Worm (Caenorhabditis elegans) whole organism, mixed stage, embryonic: ENCODE measurements around the gene B0507.7.
"Not testable (repeated sequence)": the region's sequence is repeated elsewhere in the genome, so short reads cannot be mapped to it uniquely, and the experiment has no call there.

Source experiments
- M03D4.4 ChIP-seq: sonication (generic microtip); optimal IDR thresholded peaks from 2 replicates; lab custom pipeline; 2017; ENCODE audit warnings: mild to moderate bottlenecking, missing genetic modification characterization, missing compliant biosample characterization
- ceh-39 ChIP-seq: fragments of 150-350 bp; optimal IDR thresholded peaks from 2 replicates; lab custom pipeline; 2014; ENCODE audit warnings: missing biosample characterization, missing genetic modification characterization
- ceh-43 ChIP-seq: fragments of 200-800 bp; sonication (Bioruptor generic); optimal IDR thresholded peaks from 2 replicates; lab custom pipeline; 2018; ENCODE audit warnings: mild to moderate bottlenecking, missing genetic modification characterization, moderate library complexity, missing compliant biosample characterization
- ceh-83 ChIP-seq: fragments of 200-800 bp; sonication (Bioruptor generic); optimal IDR thresholded peaks from 2 replicates; lab custom pipeline; 2018; ENCODE audit warnings: mild to moderate bottlenecking, missing genetic modification characterization, missing compliant biosample characterization
- ces-1 ChIP-seq: fragments of 150-350 bp; optimal IDR thresholded peaks from 2 replicates; lab custom pipeline; 2014; ENCODE audit warnings: missing biosample characterization, missing genetic modification reagents, missing genetic modification characterization
- cnd-1 ChIP-seq: fragments of 200-800 bp; sonication (Bioruptor generic); optimal IDR thresholded peaks from 2 replicates; lab custom pipeline; 2018; ENCODE audit warnings: mild to moderate bottlenecking, missing genetic modification characterization, missing compliant biosample characterization
- drap-1 ChIP-seq: fragments of 200-800 bp; sonication (Bioruptor generic); optimal IDR thresholded peaks from 3 replicates; lab custom pipeline; 2018; ENCODE audit warnings: mild to moderate bottlenecking, missing genetic modification characterization, missing compliant biosample characterization
- elt-3 ChIP-seq: fragments of 150-350 bp; optimal IDR thresholded peaks from 2 replicates; lab custom pipeline; 2014; ENCODE audit warnings: missing biosample characterization, missing genetic modification characterization
- flh-1 ChIP-seq: fragments of 200-800 bp; sonication (Bioruptor generic); optimal IDR thresholded peaks from 2 replicates; lab custom pipeline; 2018; ENCODE audit warnings: mild to moderate bottlenecking, missing genetic modification characterization, moderate library complexity, missing compliant biosample characterization
- ham-2 ChIP-seq: fragments of 200-800 bp; sonication (Bioruptor generic); optimal IDR thresholded peaks from 2 replicates; lab custom pipeline; 2018; ENCODE audit warnings: mild to moderate bottlenecking, missing genetic modification characterization, missing compliant biosample characterization
- hlh-1 ChIP-seq: fragments of 150-350 bp; optimal IDR thresholded peaks from 2 replicates; lab custom pipeline; 2014; ENCODE audit warnings: missing biosample characterization, missing genetic modification reagents, missing genetic modification characterization
- lin-32 ChIP-seq: fragments of 200-800 bp; sonication (Bioruptor generic); optimal IDR thresholded peaks from 2 replicates; lab custom pipeline; 2018; ENCODE audit warnings: mild to moderate bottlenecking, missing genetic modification characterization, missing compliant biosample characterization
- lsy-2 ChIP-seq: fragments of 150-350 bp; optimal IDR thresholded peaks from 2 replicates; lab custom pipeline; 2014; ENCODE audit warnings: missing biosample characterization, missing genetic modification characterization
- mab-5 ChIP-seq: fragments of 150-350 bp; optimal IDR thresholded peaks from 2 replicates; lab custom pipeline; 2014; ENCODE audit warnings: missing biosample characterization, missing genetic modification characterization
- mls-2 ChIP-seq: sonication (generic microtip); optimal IDR thresholded peaks from 2 replicates; lab custom pipeline; 2016; ENCODE audit warnings: mild to moderate bottlenecking, missing genetic modification characterization, moderate library complexity, missing compliant biosample characterization
- nhr-12 ChIP-seq: fragments of 150-350 bp; optimal IDR thresholded peaks from 2 replicates; lab custom pipeline; 2014; ENCODE audit warnings: missing biosample characterization, missing genetic modification characterization
- nhr-2 ChIP-seq: fragments of 150-350 bp; optimal IDR thresholded peaks from 2 replicates; lab custom pipeline; 2014; ENCODE audit warnings: missing biosample characterization, missing genetic modification characterization
- nhr-237 ChIP-seq: fragments of 150-350 bp; optimal IDR thresholded peaks from 2 replicates; lab custom pipeline; 2014; ENCODE audit warnings: missing biosample characterization, missing genetic modification characterization
- nhr-28 ChIP-seq: fragments of 150-350 bp; optimal IDR thresholded peaks from 2 replicates; lab custom pipeline; 2014; ENCODE audit warnings: missing biosample characterization, missing genetic modification characterization
- nhr-76 ChIP-seq: sonication (generic microtip); optimal IDR thresholded peaks from 2 replicates; lab custom pipeline; 2017; ENCODE audit warnings: missing biosample characterization, missing genetic modification characterization
- pha-4 ChIP-seq: fragments of 150-350 bp; optimal IDR thresholded peaks from 2 replicates; lab custom pipeline; 2018; ENCODE audit warnings: missing biosample characterization, missing genetic modification reagents, missing genetic modification characterization
- sem-2 ChIP-seq: fragments of 200-800 bp; sonication (Bioruptor generic); optimal IDR thresholded peaks from 2 replicates; lab custom pipeline; 2018; ENCODE audit warnings: mild to moderate bottlenecking, missing genetic modification characterization, missing compliant biosample characterization
- snpc-4 ChIP-seq: fragments of 150-350 bp; optimal IDR thresholded peaks from 2 replicates; lab custom pipeline; 2014; ENCODE audit warnings: missing biosample characterization, missing genetic modification characterization
- sptf-1 ChIP-seq: sonication (generic microtip); optimal IDR thresholded peaks from 2 replicates; lab custom pipeline; 2017; ENCODE audit warnings: mild to moderate bottlenecking, missing genetic modification characterization, moderate library complexity, missing compliant biosample characterization
- tbx-8 ChIP-seq: fragments of 200-800 bp; sonication (Bioruptor generic); optimal IDR thresholded peaks from 2 replicates; lab custom pipeline; 2018; ENCODE audit warnings: mild to moderate bottlenecking, missing genetic modification characterization, moderate library complexity, missing compliant biosample characterization
- unc-39 ChIP-seq: fragments of 150-350 bp; optimal IDR thresholded peaks from 2 replicates; lab custom pipeline; 2014; ENCODE audit warnings: missing biosample characterization, missing genetic modification characterization
- unc-62 ChIP-seq: fragments of 150-350 bp; optimal IDR thresholded peaks from 2 replicates; lab custom pipeline; 2014; ENCODE audit warnings: missing biosample characterization, missing genetic modification reagents, missing genetic modification characterization
- zip-8 ChIP-seq: fragments of 150-350 bp; optimal IDR thresholded peaks from 2 replicates; lab custom pipeline; 2014; ENCODE audit warnings: missing biosample characterization, missing genetic modification characterization
- ztf-11 ChIP-seq: fragments of 150-350 bp; optimal IDR thresholded peaks from 2 replicates; lab custom pipeline; 2014; ENCODE audit warnings: missing biosample characterization, missing genetic modification characterization

The B0507.7 gene

ce11 chrV:8730991-8731390, 27.5 kb downstream of the B0507.7 start:
- TF ChIP-seq nhr-76 (no peak), pha-4 (tag; lab: Kevin White, UChicago) (no peak), ceh-83 (GFP tag; lab: Kevin White, UChicago) (no peak), ces-1 (GFP tag; lab: Kevin White, UChicago) (no peak), sptf-1 (tag; lab: Kevin White, UChicago) (no peak), M03D4.4 (tag; lab: Kevin White, UChicago) (no peak), sem-2 (no peak)

ce11 chrV:8729100-8729499, 29.4 kb downstream of the B0507.7 start, which contains the start of gene ZC196.5:
ZC196.5 (plus strand) TSS chrV:8729400.
- no peak for TF ChIP-seq cnd-1

- TF ChIP-seq nhr-2 (tag; lab: Kevin White, UChicago) (no peak), hlh-1 (tag; lab: Kevin White, UChicago) (no peak), ceh-43 (no peak), mls-2 (tag; lab: Kevin White, UChicago) (no peak), sem-2 (no peak), unc-62 (GFP tag; lab: Kevin White, UChicago) (no peak), ces-1 (GFP tag; lab: Kevin White, UChicago) (no peak), lsy-2 (tag; lab: Kevin White, UChicago) (no peak), M03D4.4 (tag; lab: Kevin White, UChicago) (no peak), mab-5 (tag; lab: Kevin White, UChicago) (no peak), ceh-39 (no peak), lin-32 (GFP tag; lab: Kevin White, UChicago) (no peak), snpc-4 (tag; lab: Kevin White, UChicago) (no peak), ham-2 (no peak), pha-4 (tag; lab: Kevin White, UChicago) (no peak), elt-3 (tag; lab: Kevin White, UChicago) (no peak), ceh-83 (GFP tag; lab: Kevin White, UChicago) (no peak), nhr-12 (tag; lab: Kevin White, UChicago) (no peak), zip-8 (tag; lab: Kevin White, UChicago) (no peak)
Measured at ce11 chrV:8727077-8727476, 31.4 kb downstream of the B0507.7 start, which contains the start of gene ZC196.9. ZC196.9 (minus strand) TSS chrV:8727177.

ce11 chrV:8726228-8726627, 32.3 kb downstream of the B0507.7 start, which contains the start of gene droe-8:
droe-8 (plus strand) TSS chrV:8726528.
- TF ChIP-seq pha-4 (tag; lab: Kevin White, UChicago); snpc-4 (tag; lab: Kevin White, UChicago); ceh-83 (GFP tag; lab: Kevin White, UChicago): not testable (repeated sequence)

- TF ChIP-seq flh-1 (GFP tag; lab: Kevin White, UChicago); nhr-237 (tag; lab: Kevin White, UChicago); drap-1: not testable (repeated sequence)
- TF ChIP-seq, all 35 proteins: peak for 0; not testable (repeated sequence) for 35
Measured at ce11 chrV:8722160-8722559, 36.4 kb downstream of the B0507.7 start, which contains the start of gene ZC196.8. ZC196.8 (minus strand) TSS chrV:8722260.

- no peak for TF ChIP-seq pha-4 (tag; lab: Kevin White, UChicago)
- no peak for TF ChIP-seq hlh-1 (tag; lab: Kevin White, UChicago)
- no peak for TF ChIP-seq ceh-83 (GFP tag; lab: Kevin White, UChicago)
- no peak for TF ChIP-seq unc-39
- TF ChIP-seq M03D4.4 (tag; lab: Kevin White, UChicago): no peak
- no peak for TF ChIP-seq tbx-8 (GFP tag; lab: Kevin White, UChicago)
- no peak for TF ChIP-seq nhr-12 (tag; lab: Kevin White, UChicago)
- TF ChIP-seq elt-3 (tag; lab: Kevin White, UChicago): no peak
- TF ChIP-seq ceh-39: no peak
- no peak for TF ChIP-seq zip-8 (tag; lab: Kevin White, UChicago)
- TF ChIP-seq nhr-28: no peak
- no peak for TF ChIP-seq ztf-11 (tag; lab: Kevin White, UChicago)
- no peak for TF ChIP-seq ces-1 (GFP tag; lab: Kevin White, UChicago)
Measured at ce11 chrV:8718399-8718798, 40.1 kb downstream of the B0507.7 start.
